Worm (Caenorhabditis elegans) whole organism, L4/young adult: ENCODE results near the gene srw-23.

Source experiments
- W03F9.2 ChIP-seq: fragments of 150-350 bp; optimal IDR thresholded peaks from 2 replicates; lab custom pipeline; 2014; ENCODE audit warnings: missing biosample characterization, missing genetic modification characterization
- dao-5 ChIP-seq: sonication (generic microtip); optimal IDR thresholded peaks from 2 replicates; lab custom pipeline; 2016; ENCODE audit warnings: missing genotype, missing genetic modification characterization, moderate library complexity, missing compliant biosample characterization
- him-1 ChIP-seq: sonication (generic microtip); optimal IDR thresholded peaks from 2 replicates; lab custom pipeline; 2016; ENCODE audit warnings: missing genotype, missing genetic modification reagents, missing genetic modification characterization, missing compliant biosample characterization

DNA sequence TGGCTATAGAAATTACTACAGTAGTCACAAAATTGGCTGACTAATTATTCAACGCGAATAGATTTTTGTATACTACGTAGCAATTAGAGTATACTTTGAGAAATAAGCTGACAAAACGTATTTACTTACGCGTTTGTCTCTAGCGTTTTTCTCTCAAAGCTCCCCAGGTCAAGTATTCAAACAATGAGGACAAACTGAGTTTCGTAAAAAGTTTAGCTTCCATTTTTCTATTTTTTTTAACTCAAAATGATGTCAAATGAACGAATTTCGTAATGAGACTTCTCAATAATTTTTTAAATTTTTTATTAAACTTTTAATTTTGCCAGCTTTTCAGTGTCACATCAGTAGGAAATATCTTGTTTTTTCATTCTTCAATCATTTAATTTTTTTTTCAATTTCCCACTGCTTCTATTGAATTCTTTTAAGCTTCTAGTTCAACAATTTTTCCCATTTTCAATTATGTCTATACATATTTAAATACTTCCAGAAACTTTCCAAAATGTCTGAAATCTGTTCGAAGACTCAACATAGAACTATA, 15.1 kb downstream of the srw-23 start, which contains the start of the genes ifas-2 and fbxa-44:
- TF ChIP-seq dao-5 (tag; lab: Kevin White, UChicago) (no peak), him-1 (tag; lab: Kevin White, UChicago) (no peak), W03F9.2 (tag; lab: Kevin White, UChicago) (no peak)
